Fruit fly (Drosophila melanogaster): ENCODE data around the gene CG13998.

The CG13998 gene

DNA sequence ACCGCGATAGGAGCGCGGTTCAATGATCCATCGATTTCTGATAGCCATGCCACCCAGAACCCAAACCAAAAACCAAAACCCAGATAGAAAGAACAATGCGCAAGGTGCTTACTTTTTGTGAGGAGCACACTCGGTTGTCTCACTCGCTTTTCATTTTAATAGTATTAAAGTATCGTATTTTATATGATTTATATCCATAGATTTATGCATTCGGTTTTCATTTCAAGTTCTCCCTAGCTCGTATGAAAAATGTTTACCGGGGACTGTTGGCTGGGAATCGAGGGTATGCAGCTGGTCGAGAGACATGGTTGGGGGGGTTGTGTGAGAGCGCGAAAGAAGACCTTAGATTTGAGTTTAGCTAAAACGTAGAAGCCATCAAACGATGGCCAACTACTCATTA lies 15.4 kb upstream of the CG13998 start (continued):
- TF ChIP-seq dm (GFP tag; optimal IDR thresholded peaks at IDR 0.05): no peak
- TF ChIP-seq Doc3 (GFP tag; IDR thresholded peaks at IDR 0.05; ENCODE audit: partially characterized antibody): no peak
- no peak for TF ChIP-seq org-1 (GFP tag; optimal IDR thresholded peaks at IDR 0.05)
- TF ChIP-seq CG11560 (tag; IDR thresholded peaks at IDR 0.05): 0 out of 3 replicates have a peak, but pooled peaks have one; percentile 31
- no peak for TF ChIP-seq MESR4 (GFP tag; optimal IDR thresholded peaks at IDR 0.05)
- TF ChIP-seq zen (tag; optimal IDR thresholded peaks at IDR 0.05): no peak
- no peak for TF ChIP-seq p53 (GFP tag; optimal IDR thresholded peaks at IDR 0.05)
- TF ChIP-seq Dref (GFP tag; IDR thresholded peaks at IDR 0.05): no peak
- no peak for TF ChIP-seq CG12104 (GFP tag; optimal IDR thresholded peaks at IDR 0.05)
- no peak for TF ChIP-seq YL-1 (GFP tag; optimal IDR thresholded peaks at IDR 0.05)
- no peak for TF ChIP-seq CG10274 (GFP tag; optimal IDR thresholded peaks at IDR 0.05)
- no peak for TF ChIP-seq aop (GFP tag; IDR thresholded peaks at IDR 0.05)
- no peak for TF ChIP-seq Atf-2 (GFP tag; optimal IDR thresholded peaks at IDR 0.05)
- no peak for TF ChIP-seq kni (GFP tag; optimal IDR thresholded peaks at IDR 0.05)
- TF ChIP-seq Dfd (GFP tag; optimal IDR thresholded peaks at IDR 0.05): no peak
- TF ChIP-seq ken (GFP tag; IDR thresholded peaks at IDR 0.05): peak; percentile 63; the same call in 1 of the 3 replicates
- peak; percentile 56; the same call in 2 of the 3 replicates for TF ChIP-seq Dbx (GFP tag; IDR thresholded peaks at IDR 0.05)
- peak; percentile 35; the same call in 1 of the 2 replicates for TF ChIP-seq Ada2b (GFP tag; IDR thresholded peaks at IDR 0.05)
- TF ChIP-seq MTF-1 (GFP tag; optimal IDR thresholded peaks at IDR 0.05; ENCODE audit: borderline replicate concordance): no peak
- no peak for TF ChIP-seq usp (GFP tag; optimal IDR thresholded peaks at IDR 0.05)
- no peak for TF ChIP-seq rib (GFP tag; IDR thresholded peaks at IDR 0.05)
- no peak for TF ChIP-seq CG10147 (GFP tag; optimal IDR thresholded peaks at IDR 0.05)
- no peak for TF ChIP-seq CG13123 (GFP tag; optimal IDR thresholded peaks at IDR 0.05)
- no peak for TF ChIP-seq tup (GFP tag; optimal IDR thresholded peaks at IDR 0.05)
- TF ChIP-seq gce (GFP tag; IDR thresholded peaks at IDR 0.05): 0 out of 3 replicates have a peak, but pooled peaks have one; percentile 12
- peak; percentile 72 for TF ChIP-seq slbo (GFP tag; IDR thresholded peaks at IDR 0.05)
- no peak for TF ChIP-seq Mrtf (GFP tag; IDR thresholded peaks at IDR 0.05)
- no peak for TF ChIP-seq da (GFP tag; optimal IDR thresholded peaks at IDR 0.05)
- no peak for TF ChIP-seq CG6791 (GFP tag; IDR thresholded peaks at IDR 0.05; ENCODE audit: partially characterized antibody)
- TF ChIP-seq CG14441 (GFP tag; IDR thresholded peaks at IDR 0.05): peak; percentile 45; the same call in 1 of the 2 replicates
- no peak for TF ChIP-seq twi (tag; optimal IDR thresholded peaks at IDR 0.05)
- no peak for TF ChIP-seq tio (GFP tag; optimal IDR thresholded peaks at IDR 0.05)
- TF ChIP-seq Nf-YC (tag; optimal IDR thresholded peaks at IDR 0.05): no peak
- TF ChIP-seq sima (GFP tag; optimal IDR thresholded peaks at IDR 0.05): no peak
- TF ChIP-seq Hey (tag; optimal IDR thresholded peaks at IDR 0.05): no peak
- no peak for TF ChIP-seq yki (optimal IDR thresholded peaks at IDR 0.05)
- TF ChIP-seq CG16863 (GFP tag; optimal IDR thresholded peaks at IDR 0.05): peak; percentile 16
- peak in 1 of 3 experiments; percentile 6 for TF ChIP-seq lola (GFP tag; optimal IDR thresholded peaks at IDR 0.05)
- 0 out of 3 replicates have a peak, but pooled peaks have one; percentile 41 for TF ChIP-seq CG17361 (GFP tag; IDR thresholded peaks at IDR 0.05)
- no peak for TF ChIP-seq Gsc (GFP tag; IDR thresholded peaks at IDR 0.05)
- no peak for TF ChIP-seq CG8089 (GFP tag; optimal IDR thresholded peaks at IDR 0.05)
- peak; percentile 42 for TF ChIP-seq CG12391 (tag; optimal IDR thresholded peaks at IDR 0.05)
- TF ChIP-seq CG13424 (tag; optimal IDR thresholded peaks at IDR 0.05): peak; percentile 35
- no peak for TF ChIP-seq CG15011 (GFP tag; optimal IDR thresholded peaks at IDR 0.05)
- peak; percentile 28; the same call in 1 of the 2 replicates for TF ChIP-seq CG11085 (GFP tag; IDR thresholded peaks at IDR 0.05)
- TF ChIP-seq knrl (GFP tag; IDR thresholded peaks at IDR 0.05; ENCODE audit: partially characterized antibody): no peak
- no peak for TF ChIP-seq CG33213 (GFP tag; optimal IDR thresholded peaks at IDR 0.05)
- no peak; the same call in 1 of the 2 replicates for TF ChIP-seq esg (GFP tag; conservative IDR thresholded peaks at IDR 0.05)
- TF ChIP-seq Neu2 (GFP tag; optimal IDR thresholded peaks at IDR 0.05; ENCODE audit: borderline replicate concordance): no peak
- no peak for TF ChIP-seq gsb-n (tag; optimal IDR thresholded peaks at IDR 0.05)
- no peak for TF ChIP-seq CG4707 (GFP tag; optimal IDR thresholded peaks at IDR 0.05)
- peak; percentile 69; the same call in 2 of the 3 replicates for TF ChIP-seq dysf (GFP tag; IDR thresholded peaks at IDR 0.05)

All from whole organism, embryonic.